Fruit fly (Drosophila melanogaster): ENCODE measurements around the gene CG44098.
A peak's percentile ranks its signal among the peaks of the same experiment; 100 is the strongest.

Gene CG44098

DNA sequence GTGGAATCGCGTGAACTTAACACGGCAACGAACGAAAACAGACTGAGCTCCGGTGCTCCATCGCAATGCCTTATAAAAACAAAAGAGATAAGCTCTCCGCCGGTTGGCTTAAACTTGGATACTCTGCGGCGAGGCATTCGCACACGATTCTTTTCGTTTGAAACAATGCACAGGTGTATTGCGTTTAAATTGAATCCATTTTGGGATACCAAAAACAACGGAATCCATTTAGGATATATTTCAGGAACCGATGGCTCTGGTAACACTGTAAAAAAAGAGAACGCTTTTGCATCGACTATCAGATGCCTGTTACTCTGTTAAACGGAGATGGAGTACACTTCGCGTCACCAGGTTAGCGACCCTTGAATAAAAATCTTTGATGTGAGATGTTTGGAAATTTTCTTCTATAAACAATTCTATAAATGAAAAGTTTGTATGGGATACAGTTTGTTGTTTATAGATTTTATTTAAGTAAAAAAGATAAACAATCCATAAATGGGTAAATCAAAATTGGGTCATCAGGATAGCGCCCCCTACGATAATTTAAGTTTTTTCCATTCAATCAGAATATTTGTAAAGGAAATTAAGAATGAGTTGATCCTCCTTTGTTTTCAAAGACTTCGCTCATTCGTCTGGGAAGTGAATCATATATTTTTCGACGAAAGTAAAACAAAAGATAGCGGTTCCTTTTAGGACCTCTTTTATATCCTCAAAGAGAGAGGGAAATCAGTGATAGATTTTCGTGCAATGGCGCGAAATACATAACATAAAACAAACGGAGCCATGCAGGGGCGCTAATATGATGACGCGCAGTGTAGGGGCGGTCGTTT, 41.0 kb downstream of the CG44098 start, which contains the start of gene Nep2 (continued):
- TF ChIP-seq zfh1 (GFP tag; IDR thresholded peaks at IDR 0.05) (0 out of 3 replicates have a peak, but pooled peaks have one; percentile 26), HLH4C (GFP tag; IDR thresholded peaks at IDR 0.05; ENCODE audit: partially characterized antibody) (peak; percentile 90), CG3065 (GFP tag; optimal IDR thresholded peaks at IDR 0.05) (no peak), Usf (GFP tag; optimal IDR thresholded peaks at IDR 0.05) (peak; percentile 50), CG15269 (tag; optimal IDR thresholded peaks at IDR 0.05) (no peak), NC2α (GFP tag; optimal IDR thresholded peaks at IDR 0.05) (no peak), CG13624 (GFP tag; optimal IDR thresholded peaks at IDR 0.05) (no peak), CG10209 (GFP tag; optimal IDR thresholded peaks at IDR 0.05) (peak; percentile 33), pros (GFP tag; optimal IDR thresholded peaks at IDR 0.05) (no peak), zfh2 (GFP tag; optimal IDR thresholded peaks at IDR 0.05) (no peak), exex (tag; optimal IDR thresholded peaks at IDR 0.05) (no peak), CG1792 (GFP tag; optimal IDR thresholded peaks at IDR 0.05) (no peak), Antp (GFP tag; optimal IDR thresholded peaks at IDR 0.05) (no peak), cas (GFP tag; IDR thresholded peaks at IDR 0.05) (no peak), Trl (optimal IDR thresholded peaks at IDR 0.05) (no peak), Trl (GFP tag; optimal IDR thresholded peaks at IDR 0.05) (no peak), CG3847 (GFP tag; IDR thresholded peaks at IDR 0.05) (no peak), seq (GFP tag; IDR thresholded peaks at IDR 0.05) (0 out of 2 replicates have a peak, but pooled peaks have one; percentile 30), ems (GFP tag; optimal IDR thresholded peaks at IDR 0.05) (no peak), ind (GFP tag; optimal IDR thresholded peaks at IDR 0.05) (peak; percentile 18), abd-A (tag; optimal IDR thresholded peaks at IDR 0.05) (no peak), CG18619 (GFP tag; optimal IDR thresholded peaks at IDR 0.05) (peak; percentile 36), run (tag; optimal IDR thresholded peaks at IDR 0.05) (no peak), cwo (GFP tag; optimal IDR thresholded peaks at IDR 0.05) (no peak), pho (GFP tag; optimal IDR thresholded peaks at IDR 0.05) (no peak), HLHmδ (GFP tag; optimal IDR thresholded peaks at IDR 0.05) (no peak), CG7928 (GFP tag; optimal IDR thresholded peaks at IDR 0.05) (no peak), pb (GFP tag; optimal IDR thresholded peaks at IDR 0.05) (no peak), Camta (GFP tag; optimal IDR thresholded peaks at IDR 0.05) (peak; percentile 7), CG9876 (GFP tag; optimal IDR thresholded peaks at IDR 0.05) (no peak), CG34224 (GFP tag; IDR thresholded peaks at IDR 0.05; ENCODE audit: partially characterized antibody) (no peak), bcd (GFP tag; optimal IDR thresholded peaks at IDR 0.05) (peak; percentile 37), CG2116 (GFP tag; optimal IDR thresholded peaks at IDR 0.05) (peak; percentile 27), CG13287 (GFP tag; IDR thresholded peaks at IDR 0.05; ENCODE audit: partially characterized antibody) (peak; percentile 23; the same call in 1 of the 2 replicates), Dbx (GFP tag; IDR thresholded peaks at IDR 0.05) (no peak), CG14014 (GFP tag; IDR thresholded peaks at IDR 0.05) (0 out of 2 replicates have a peak, but pooled peaks have one; percentile 8), org-1 (GFP tag; optimal IDR thresholded peaks at IDR 0.05) (no peak), CG4282 (GFP tag; optimal IDR thresholded peaks at IDR 0.05) (no peak), wek (GFP tag; optimal IDR thresholded peaks at IDR 0.05) (no peak), unc-4 (GFP tag; IDR thresholded peaks at IDR 0.05; ENCODE audit: partially characterized antibody) (no peak), CG31441 (GFP tag; IDR thresholded peaks at IDR 0.05) (peak; percentile 34; the same call in 1 of the 2 replicates), CG10462 (GFP tag; optimal IDR thresholded peaks at IDR 0.05) (no peak), Lhr (GFP tag; optimal IDR thresholded peaks at IDR 0.05) (peak; percentile 0), maf-S (GFP tag; optimal IDR thresholded peaks at IDR 0.05) (no peak), dati (GFP tag; IDR thresholded peaks at IDR 0.05) (no peak), ab (GFP tag; optimal IDR thresholded peaks at IDR 0.05) (no peak), CG11093 (GFP tag; IDR thresholded peaks at IDR 0.05) (no peak), CG12769 (tag; optimal IDR thresholded peaks at IDR 0.05) (no peak), tin (GFP tag; optimal IDR thresholded peaks at IDR 0.05) (peak; percentile 1), CG1603 (tag; optimal IDR thresholded peaks at IDR 0.05) (peak; percentile 21)
